Worm (Caenorhabditis elegans): ENCODE measurements around the gene col-177.

col-177 gene

ce11 chrX:11028617-11029016 is 27.0 kb upstream of the col-177 start, which contains the start of gene ldb-1:
Gene ldb-1, plus strand, starts transcription at chrX:11028917.
- no peak for TF ChIP-seq nhr-237 (tag; optimal IDR thresholded peaks at IDR 0.05)
- TF ChIP-seq unc-39 (tag; optimal IDR thresholded peaks at IDR 0.05) = no peak
- TF ChIP-seq lin-13 (tag; optimal IDR thresholded peaks at IDR 0.05) = no peak
- TF ChIP-seq mep-1 (tag; optimal IDR thresholded peaks at IDR 0.05) = no peak
- no peak for TF ChIP-seq ceh-39 (tag; optimal IDR thresholded peaks at IDR 0.05)
- no peak for TF ChIP-seq flh-1 (GFP tag; optimal IDR thresholded peaks at IDR 0.05)

DNA sequence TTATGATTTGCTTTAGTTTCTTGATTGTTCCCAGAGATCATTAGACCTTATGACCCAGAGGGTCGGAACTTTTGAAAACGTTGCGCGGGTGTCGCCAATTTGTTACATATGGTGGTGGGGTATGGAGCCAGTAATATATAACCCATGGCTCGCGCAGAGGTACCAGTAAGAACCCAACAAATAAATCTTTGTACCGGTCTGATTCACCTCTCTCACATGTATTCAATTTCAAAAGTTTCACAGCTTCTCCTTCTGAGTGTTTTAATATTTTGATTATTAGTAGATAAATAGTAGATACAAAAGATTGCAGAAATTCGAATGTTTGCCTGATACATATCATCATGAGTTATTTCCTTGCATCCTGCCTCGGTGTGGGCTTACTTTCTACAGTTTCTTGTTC is 14.4 kb upstream of the col-177 start, which contains the start of gene egl-15:
TSS of gene egl-15 (plus strand) at position 301 of the 400 bp plus-strand sequence.
- no peak for TF ChIP-seq M03D4.4 (tag; optimal IDR thresholded peaks at IDR 0.05)
- no peak for TF ChIP-seq nhr-76 (tag; optimal IDR thresholded peaks at IDR 0.05)
- no peak for TF ChIP-seq unc-120 (tag; optimal IDR thresholded peaks at IDR 0.05; ENCODE audit: poor library complexity, severe bottlenecking)
- TF ChIP-seq sem-2 (GFP tag; optimal IDR thresholded peaks at IDR 0.05) = no peak
- TF ChIP-seq snpc-4 (tag; optimal IDR thresholded peaks at IDR 0.05) = no peak
- TF ChIP-seq ztf-11 (tag; optimal IDR thresholded peaks at IDR 0.05) = no peak

DNA sequence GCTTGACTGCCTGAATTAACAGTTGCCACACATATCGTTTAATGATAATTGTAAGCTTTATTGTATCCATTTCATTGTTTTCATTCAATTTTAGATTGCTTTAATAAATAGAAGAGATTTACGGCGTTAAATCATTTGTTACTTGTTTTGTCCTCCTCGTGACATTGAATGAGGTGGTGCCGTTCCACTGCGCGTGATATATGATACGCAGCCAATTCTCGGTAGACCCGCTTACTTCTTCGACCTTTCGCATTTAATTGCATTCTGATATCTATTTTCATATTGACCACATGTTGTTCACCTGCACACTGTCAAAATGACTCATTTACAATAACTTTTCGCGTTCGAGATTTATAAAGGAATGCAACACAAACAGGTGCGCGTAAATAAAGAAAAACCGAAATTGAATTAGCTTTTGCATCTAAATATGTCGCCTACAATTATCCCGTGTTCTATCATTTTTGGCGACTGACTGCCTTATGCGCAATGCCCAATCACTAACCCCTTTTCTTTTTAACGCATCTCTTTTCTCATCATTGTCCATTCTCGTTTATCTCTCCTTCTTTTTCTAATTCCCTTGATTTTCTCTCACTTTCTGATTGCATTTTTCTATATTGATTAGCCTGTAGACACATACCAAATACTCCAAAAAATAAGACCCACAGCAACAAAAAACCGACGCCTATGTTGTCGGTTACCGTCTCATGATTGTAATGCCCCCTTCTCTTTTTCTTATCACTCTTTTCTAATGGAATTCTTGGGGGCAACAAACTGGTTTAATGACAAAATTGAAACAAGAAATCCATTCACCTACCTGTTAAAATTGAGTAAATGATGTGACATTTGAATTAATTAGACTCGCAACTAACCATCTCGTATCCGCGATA is 13.0 kb upstream of the col-177 start:
- TF ChIP-seq cnd-1 (tag; optimal IDR thresholded peaks at IDR 0.05) (no peak), mep-1 (tag; optimal IDR thresholded peaks at IDR 0.05) (no peak), ztf-11 (tag; optimal IDR thresholded peaks at IDR 0.05) (no peak), mab-5 (tag; optimal IDR thresholded peaks at IDR 0.05) (no peak), lsy-2 (tag; optimal IDR thresholded peaks at IDR 0.05) (no peak), M03D4.4 (tag; optimal IDR thresholded peaks at IDR 0.05) (no peak), drap-1 (GFP tag; optimal IDR thresholded peaks at IDR 0.05) (no peak), blmp-1 (tag; optimal IDR thresholded peaks at IDR 0.05) (no peak), lin-32 (GFP tag; optimal IDR thresholded peaks at IDR 0.05) (no peak), flh-1 (GFP tag; optimal IDR thresholded peaks at IDR 0.05) (no peak)

- TF ChIP-seq unc-39 (tag; optimal IDR thresholded peaks at IDR 0.05) (no peak), nhr-237 (tag; optimal IDR thresholded peaks at IDR 0.05) (no peak), elt-3 (tag; optimal IDR thresholded peaks at IDR 0.05) (no peak), mab-5 (tag; optimal IDR thresholded peaks at IDR 0.05) (no peak), unc-120 (tag; optimal IDR thresholded peaks at IDR 0.05; ENCODE audit: poor library complexity, severe bottlenecking) (no peak), blmp-1 (tag; optimal IDR thresholded peaks at IDR 0.05) (no peak), drap-1 (GFP tag; optimal IDR thresholded peaks at IDR 0.05) (no peak), ceh-39 (tag; optimal IDR thresholded peaks at IDR 0.05) (no peak), lin-32 (GFP tag; optimal IDR thresholded peaks at IDR 0.05) (no peak), sem-2 (GFP tag; optimal IDR thresholded peaks at IDR 0.05) (no peak), bed-3 (GFP tag; optimal IDR thresholded peaks at IDR 0.05) (no peak), unc-62 (GFP tag; optimal IDR thresholded peaks at IDR 0.05) (no peak), lin-13 (tag; optimal IDR thresholded peaks at IDR 0.05) (no peak), sptf-1 (tag; optimal IDR thresholded peaks at IDR 0.05) (no peak), tbx-8 (GFP tag; optimal IDR thresholded peaks at IDR 0.05) (no peak), ham-2 (GFP tag; optimal IDR thresholded peaks at IDR 0.05) (no peak), lsy-2 (tag; optimal IDR thresholded peaks at IDR 0.05) (no peak), ceh-83 (GFP tag; optimal IDR thresholded peaks at IDR 0.05) (no peak)
Measured at ce11 chrX:11012337-11012736, 10.7 kb upstream of the col-177 start, which contains the start of gene F58A3.3. Gene F58A3.3, plus strand, starts transcription at chrX:11012637.

- no peak for TF ChIP-seq nhr-12 (tag; optimal IDR thresholded peaks at IDR 0.05)
- no peak for TF ChIP-seq ceh-39 (tag; optimal IDR thresholded peaks at IDR 0.05)
- TF ChIP-seq ceh-43 (GFP tag; optimal IDR thresholded peaks at IDR 0.05) = no peak
- no peak for TF ChIP-seq flh-1 (GFP tag; optimal IDR thresholded peaks at IDR 0.05)
- no peak for TF ChIP-seq sem-2 (GFP tag; optimal IDR thresholded peaks at IDR 0.05)
- TF ChIP-seq lsy-2 (tag; optimal IDR thresholded peaks at IDR 0.05) = no peak
- TF ChIP-seq tbx-8 (GFP tag; optimal IDR thresholded peaks at IDR 0.05) = no peak
- TF ChIP-seq unc-120 (tag; optimal IDR thresholded peaks at IDR 0.05; ENCODE audit: poor library complexity, severe bottlenecking) = no peak
- TF ChIP-seq blmp-1 (tag; optimal IDR thresholded peaks at IDR 0.05) = no peak
- TF ChIP-seq drap-1 (GFP tag; optimal IDR thresholded peaks at IDR 0.05) = no peak
- no peak for TF ChIP-seq sptf-1 (tag; optimal IDR thresholded peaks at IDR 0.05)
- no peak for TF ChIP-seq elt-1 (tag; optimal IDR thresholded peaks at IDR 0.05; ENCODE audit: borderline replicate concordance, insufficient read depth)
- no peak for TF ChIP-seq unc-39 (tag; optimal IDR thresholded peaks at IDR 0.05)
Measured at ce11 chrX:11010565-11010964, 8.9 kb upstream of the col-177 start, which contains the start of gene F58A3.4. Gene F58A3.4, minus strand, starts transcription at chrX:11010665.
